Worm (Caenorhabditis elegans) whole organism, L1 larva: ENCODE results near the gene E01G4.5.

ENCODE experiments used
- ama-1 ChIP-seq: fragments of 150-350 bp; optimal IDR thresholded peaks from 2 replicates; lab custom pipeline; 2014
- ceh-82 ChIP-seq, 3 experiments: fragments of 150-350 bp in 1 of 3; sonication (generic microtip) in 2 of 3; optimal IDR thresholded peaks; 2 replicates each; lab custom pipeline; 2014 to 2017; ENCODE audit warnings: missing biosample characterization in 3 of 3, missing genetic modification characterization in 3 of 3
- fkh-10 ChIP-seq: sonication (generic microtip); optimal IDR thresholded peaks from 2 replicates; lab custom pipeline; 2017; ENCODE audit warnings: missing biosample characterization, missing genetic modification reagents, missing genetic modification characterization
- irx-1 ChIP-seq: sonication (generic microtip); optimal IDR thresholded peaks from 2 replicates; lab custom pipeline; 2016; ENCODE audit warnings: missing genetic modification characterization, missing compliant biosample characterization
- lin-13 ChIP-seq: fragments of 150-350 bp; optimal IDR thresholded peaks from 2 replicates; lab custom pipeline; 2014; ENCODE audit warnings: missing biosample characterization, missing genetic modification reagents, missing genetic modification characterization
- mdl-1 ChIP-seq, 2 experiments: fragments of 150-350 bp; optimal IDR thresholded peaks; 2 replicates each; lab custom pipeline; 2014 to 2017; ENCODE audit warnings: missing biosample characterization in 2 of 2, missing genetic modification characterization in 2 of 2, inconsistent platforms in 1 of 2
- mep-1 ChIP-seq: fragments of 150-350 bp; optimal IDR thresholded peaks from 2 replicates; lab custom pipeline; 2014; ENCODE audit warnings: missing biosample characterization, missing genetic modification characterization
- nhr-11 ChIP-seq: fragments of 150-350 bp; optimal IDR thresholded peaks from 2 replicates; lab custom pipeline; 2014; ENCODE audit warnings: missing biosample characterization, missing genetic modification characterization
- pax-3 ChIP-seq: fragments of 200-800 bp; sonication (Bioruptor generic); optimal IDR thresholded peaks from 2 replicates; lab custom pipeline; 2018; ENCODE audit warnings: mild to moderate bottlenecking, missing genetic modification characterization, moderate library complexity, missing compliant biosample characterization
- pqm-1 ChIP-seq: sonication (generic microtip); optimal IDR thresholded peaks from 3 replicates; lab custom pipeline; 2017; ENCODE audit warnings: missing biosample characterization, missing genetic modification characterization
- sptf-1 ChIP-seq: fragments of 150-350 bp; optimal IDR thresholded peaks from 2 replicates; lab custom pipeline; 2014; ENCODE audit warnings: missing biosample characterization, missing genetic modification characterization
- unc-62 ChIP-seq: fragments of 150-350 bp; optimal IDR thresholded peaks from 2 replicates; lab custom pipeline; 2014; ENCODE audit warnings: missing biosample characterization, missing genetic modification reagents, missing genetic modification characterization
- xbp-1 ChIP-seq: sonication (generic microtip); optimal IDR thresholded peaks from 2 replicates; lab custom pipeline; 2016; ENCODE audit warnings: missing genetic modification characterization, missing compliant biosample characterization
- ztf-4 ChIP-seq: fragments of 150-350 bp; optimal IDR thresholded peaks from 2 replicates; lab custom pipeline; 2014; ENCODE audit warnings: missing biosample characterization, missing genetic modification characterization

ce11 chrII:13460592-13461395 lies 11.4 kb upstream of the E01G4.5 start, which contains the start of gene pqn-27:
- TF ChIP-seq ceh-82 (tag; optimal IDR thresholded peaks at IDR 0.05; lab: Kevin White, UChicago) (peak in 2 of 3 experiments; percentile 20 to 37), nhr-11 (tag; lab: Kevin White, UChicago) (no peak), pax-3 (tag; lab: Kevin White, UChicago) (no peak), unc-62 (GFP tag; lab: Kevin White, UChicago) (no peak), ztf-4 (peak; percentile 93), pqm-1 (tag; lab: Kevin White, UChicago) (no peak), sptf-1 (tag; lab: Kevin White, UChicago) (no peak), mep-1 (tag; lab: Kevin White, UChicago) (peak; percentile 80), ama-1 (lab: Kevin White, UChicago) (peak; percentile 96), lin-13 (GFP tag; lab: Kevin White, UChicago) (peak; percentile 44), xbp-1 (tag; lab: Kevin White, UChicago) (peak; percentile 60), mdl-1 (tag; optimal IDR thresholded peaks at IDR 0.05; lab: Kevin White, UChicago) (no peak), irx-1 (tag; lab: Kevin White, UChicago) (peak; percentile 69), fkh-10 (GFP tag; lab: Kevin White, UChicago) (no peak)
